Fruit fly (Drosophila melanogaster) Kc167 (cell line): ENCODE results near the gene Rcd2.

ENCODE experiments used
- Myc ChIP-seq: fragments of >200 bp; optimal IDR thresholded peaks from 2 replicates; lab custom pipeline; 2017; ENCODE audit warnings: missing external identifiers
- Sin3A ChIP-seq: fragments of >200 bp; optimal IDR thresholded peaks from 2 replicates; lab custom pipeline; 2018; ENCODE audit warnings: missing external identifiers
- h ChIP-seq: fragments of >200 bp; optimal IDR thresholded peaks from 3 replicates; lab custom pipeline; 2018; ENCODE audit warnings: missing external identifiers
- insv ChIP-seq: fragments of >200 bp; optimal IDR thresholded peaks from 3 replicates; lab custom pipeline; 2018; ENCODE audit warnings: missing external identifiers
- psq ChIP-seq: fragments of >200 bp; optimal IDR thresholded peaks from 2 replicates; lab custom pipeline; 2017; ENCODE audit warnings: missing external identifiers
- ttk ChIP-seq: sonication (Bioruptor generic); optimal IDR thresholded peaks from 2 replicates; lab custom pipeline; 2017; ENCODE audit warnings: missing external identifiers

Rcd2 gene

DNA sequence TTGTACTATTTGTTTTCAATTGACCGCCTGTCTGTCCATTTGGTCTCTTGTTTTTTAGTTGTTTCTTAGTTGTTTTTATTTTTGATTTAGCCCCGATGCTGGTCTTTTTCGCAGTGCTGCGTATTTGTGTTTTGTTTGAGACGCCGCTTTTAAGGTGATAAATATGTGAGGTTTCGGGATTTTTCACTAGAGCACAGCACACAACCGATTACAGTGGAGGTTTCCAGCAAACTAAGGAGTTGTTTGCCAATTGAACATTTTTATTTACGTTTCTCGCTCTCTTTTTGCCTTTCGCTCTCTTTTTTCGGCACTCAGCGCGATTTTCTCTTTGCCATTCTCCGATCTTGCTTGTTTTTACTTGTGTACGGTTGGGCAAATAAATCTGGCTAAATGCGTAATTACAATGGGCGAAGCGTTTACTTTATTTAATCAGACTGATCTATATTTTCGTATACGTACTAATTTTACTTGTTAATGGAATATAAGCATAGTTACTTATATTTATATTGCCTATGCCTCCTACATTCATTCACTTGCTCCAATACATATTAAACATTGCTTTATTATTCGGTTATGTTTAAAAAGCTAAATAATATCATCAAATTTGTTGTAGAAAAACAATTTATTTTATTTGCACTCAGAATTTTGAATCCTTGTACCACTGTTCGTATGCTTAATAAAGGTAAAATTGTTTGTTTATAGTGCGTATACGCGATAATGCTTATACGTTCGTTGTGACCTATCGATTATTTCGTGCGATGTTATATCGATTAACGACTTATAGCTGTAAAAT is at the start of gene Rcd2:
Gene Rcd2 (minus strand): TSS at position 236 of the 793 bp plus-strand sequence.
- TF ChIP-seq Myc (lab: Kevin White, UChicago): no peak
- TF ChIP-seq psq (lab: Kevin White, UChicago): no peak

DNA sequence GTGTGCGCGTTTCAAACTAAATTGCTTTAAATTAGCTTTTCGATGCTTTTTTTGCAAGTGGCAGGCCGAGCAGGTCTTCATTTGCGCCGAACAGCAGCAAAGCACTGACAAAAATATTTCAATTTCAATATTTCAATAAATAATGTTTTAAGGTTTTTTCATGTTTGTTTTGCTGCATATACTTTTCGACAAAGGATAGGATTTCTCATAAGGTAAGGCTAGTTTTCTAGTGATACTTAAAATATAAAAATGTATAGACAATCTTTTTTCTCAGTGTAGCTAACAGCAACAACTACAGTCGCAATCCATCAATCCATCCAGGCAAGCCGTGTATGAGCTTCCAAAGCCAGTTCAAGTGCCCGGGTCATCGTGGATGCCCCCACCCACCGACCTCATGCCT is 48.3 kb upstream of the Rcd2 start:
- TF ChIP-seq Sin3A (lab: Kevin White, UChicago): no peak
- no peak for TF ChIP-seq h
- TF ChIP-seq insv (lab: Kevin White, UChicago): no peak
- no peak for TF ChIP-seq psq (lab: Kevin White, UChicago)
- TF ChIP-seq ttk: no peak
- TF ChIP-seq Myc (lab: Kevin White, UChicago): no peak

DNA sequence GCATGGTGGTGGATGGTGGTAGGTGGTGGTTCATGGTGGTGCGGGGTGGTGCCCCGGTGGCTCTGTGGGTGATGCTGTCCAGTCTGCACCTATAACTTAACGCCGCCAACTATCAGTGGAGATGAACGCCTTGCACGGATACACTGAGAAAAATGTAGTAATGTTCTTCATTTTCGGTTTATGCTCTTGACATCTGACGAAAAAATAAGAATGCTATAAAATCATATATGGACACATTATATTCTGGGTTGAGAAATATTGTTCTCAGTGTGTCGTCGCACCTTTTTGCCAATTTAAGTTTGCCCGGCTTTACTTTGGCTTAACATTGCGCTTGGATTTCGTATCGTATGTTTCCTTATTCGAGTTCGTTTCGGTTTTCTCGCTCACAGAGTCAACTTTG is 45.8 kb upstream of the Rcd2 start:
- no peak for TF ChIP-seq ttk

DNA sequence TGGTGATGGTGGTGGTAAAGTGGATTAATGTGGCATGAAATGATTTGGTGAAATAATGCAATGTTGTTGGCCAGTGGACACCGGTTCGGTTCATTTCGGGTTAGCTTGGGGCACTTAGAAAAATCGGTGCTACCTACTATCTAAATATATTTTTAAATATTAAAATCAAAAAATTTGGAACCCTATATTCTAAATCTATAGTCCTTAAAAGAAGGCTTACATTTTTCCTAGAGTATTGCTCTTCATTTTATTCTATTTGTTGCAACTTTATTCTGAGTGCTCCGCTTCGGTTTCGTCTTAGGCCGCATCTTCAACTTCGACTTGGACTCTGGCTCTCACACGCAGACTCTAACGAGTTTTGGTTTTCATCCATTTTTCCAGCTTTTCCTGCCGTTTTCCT is 43.7 kb upstream of the Rcd2 start:
- TF ChIP-seq insv (lab: Kevin White, UChicago) (no peak), h (no peak), psq (lab: Kevin White, UChicago) (no peak), Myc (lab: Kevin White, UChicago) (no peak), Sin3A (lab: Kevin White, UChicago) (no peak), ttk (no peak)

DNA sequence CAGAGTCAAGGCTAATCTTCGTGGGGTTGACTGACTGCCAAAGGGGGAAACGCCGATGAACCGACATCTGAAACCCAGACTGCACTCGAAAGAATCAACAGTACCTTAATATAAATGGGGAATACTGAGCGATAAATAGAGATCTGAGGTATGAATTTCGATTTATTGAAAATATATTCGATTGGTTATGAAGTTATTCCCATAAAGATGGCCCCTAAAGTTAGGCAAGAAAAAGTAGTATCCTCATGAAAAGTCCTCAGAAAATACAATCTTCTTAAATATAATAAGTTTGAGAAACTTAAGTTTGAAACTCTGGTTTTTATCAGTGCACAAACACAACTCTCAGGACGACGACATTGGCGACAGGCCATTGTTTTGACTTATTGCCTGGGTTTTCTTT is 42.1 kb upstream of the Rcd2 start:
- TF ChIP-seq Sin3A (lab: Kevin White, UChicago) (no peak), insv (lab: Kevin White, UChicago) (no peak), Myc (lab: Kevin White, UChicago) (no peak)

DNA sequence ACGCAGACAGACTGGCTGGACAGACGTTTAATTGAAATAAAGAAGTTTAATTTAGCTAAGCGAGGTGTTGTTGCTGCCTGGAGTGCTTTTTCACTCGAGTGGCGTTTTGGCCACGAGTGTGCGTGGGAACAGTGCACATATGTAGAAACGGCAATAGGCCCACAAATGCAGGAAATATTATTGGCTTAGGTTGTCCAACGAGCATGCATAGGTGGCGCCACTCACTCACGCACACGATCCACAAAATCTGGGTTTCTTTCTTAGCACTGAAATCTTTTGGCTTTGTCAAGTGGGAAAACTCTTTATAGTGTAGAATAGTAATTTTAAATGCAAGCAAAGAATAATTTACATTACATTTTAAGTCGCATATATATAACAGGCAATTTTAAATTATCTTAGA is 40.4 kb upstream of the Rcd2 start:
- no peak for TF ChIP-seq ttk

DNA sequence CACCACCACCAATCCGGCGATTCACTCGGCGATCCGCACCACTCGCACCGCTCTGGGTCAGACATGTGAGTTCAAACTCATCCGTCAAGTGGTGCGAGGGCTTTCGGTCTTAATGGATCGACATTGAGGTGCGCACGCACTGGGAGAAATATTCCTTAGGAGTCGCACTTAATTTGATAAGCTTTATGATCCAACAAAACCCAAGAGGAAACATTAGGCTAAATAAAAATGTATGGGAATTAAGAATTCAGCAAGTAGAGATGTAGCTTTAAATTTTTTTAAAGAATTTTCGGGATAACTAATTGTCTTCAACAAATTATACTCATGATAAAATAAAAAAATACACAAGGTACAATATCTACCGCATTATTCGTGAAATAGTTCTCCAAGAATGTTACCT is 36.3 kb upstream of the Rcd2 start:
- TF ChIP-seq Myc (lab: Kevin White, UChicago): no peak
- TF ChIP-seq ttk: no peak
- TF ChIP-seq h: no peak
- no peak for TF ChIP-seq Sin3A (lab: Kevin White, UChicago)
- no peak for TF ChIP-seq psq (lab: Kevin White, UChicago)
- TF ChIP-seq insv (lab: Kevin White, UChicago): no peak

DNA sequence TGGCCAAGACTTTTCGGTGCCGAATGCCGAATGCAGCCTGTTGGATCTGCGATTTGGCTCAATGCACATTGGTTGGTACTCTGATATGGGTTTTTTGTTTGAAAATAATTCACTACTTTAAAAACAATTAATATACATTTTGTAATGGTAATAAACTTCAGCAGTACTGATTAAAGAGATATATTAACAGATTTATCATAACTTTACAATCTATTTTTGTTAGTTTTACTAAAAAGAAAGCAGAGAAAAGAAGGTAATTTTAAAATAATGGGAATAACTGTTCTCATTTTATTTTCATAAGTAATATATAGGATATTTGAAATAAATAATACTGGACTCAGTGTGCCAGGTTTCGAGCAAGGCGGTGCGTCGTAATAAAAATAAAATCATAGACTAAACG is 29.9 kb upstream of the Rcd2 start:
- TF ChIP-seq Myc (lab: Kevin White, UChicago) (no peak), psq (lab: Kevin White, UChicago) (no peak), Sin3A (lab: Kevin White, UChicago) (no peak), h (no peak), insv (lab: Kevin White, UChicago) (no peak), ttk (no peak)

DNA sequence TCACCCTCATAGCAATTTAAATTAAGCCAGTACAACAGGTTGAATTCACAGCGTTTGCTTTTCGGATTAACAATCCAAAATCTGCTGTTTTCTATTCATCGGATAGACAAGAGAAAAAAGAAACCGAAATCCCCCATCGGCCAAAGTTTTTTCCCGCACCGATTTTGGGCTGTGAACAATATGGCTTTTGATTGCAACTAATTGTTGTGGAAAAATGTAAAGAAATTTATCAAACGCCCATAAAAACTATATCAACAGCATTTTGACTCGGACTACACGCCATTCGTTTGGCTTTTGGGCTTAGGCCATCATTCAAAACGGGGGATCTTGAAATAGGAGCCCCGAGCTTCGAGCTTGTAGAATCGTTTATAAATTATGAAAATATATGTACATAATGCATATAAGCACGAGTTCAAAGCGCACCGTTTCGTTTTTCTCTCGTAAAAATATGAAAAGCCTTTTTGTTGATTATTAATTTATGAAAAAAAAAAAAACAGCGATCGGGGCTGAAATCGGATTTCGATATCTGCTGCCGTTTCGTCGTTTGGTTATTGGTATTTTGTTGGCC is 25.4 kb upstream of the Rcd2 start:
- TF ChIP-seq insv (lab: Kevin White, UChicago): no peak
- TF ChIP-seq ttk: no peak
- TF ChIP-seq psq (lab: Kevin White, UChicago): no peak
- TF ChIP-seq Myc (lab: Kevin White, UChicago): no peak
- no peak for TF ChIP-seq h
- no peak for TF ChIP-seq Sin3A (lab: Kevin White, UChicago)

DNA sequence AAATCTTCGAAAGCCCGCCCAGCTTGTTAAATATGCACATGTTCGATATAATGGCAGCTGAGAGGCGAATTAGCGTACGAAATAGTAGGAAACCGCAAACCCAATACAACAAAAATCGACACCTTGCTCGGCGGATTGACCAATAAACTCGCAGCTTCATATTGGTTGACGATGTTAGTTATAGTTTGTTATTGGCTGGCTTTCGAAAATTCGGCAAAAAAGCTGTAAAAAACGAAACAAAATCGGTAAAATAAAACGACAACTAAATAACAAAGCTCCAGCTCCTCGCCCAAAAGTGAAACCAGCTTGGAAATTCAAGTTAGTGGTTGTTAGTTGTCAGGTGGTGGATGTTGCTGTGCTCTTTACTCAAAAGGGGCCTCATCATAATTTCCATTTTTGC is 23.6 kb upstream of the Rcd2 start:
- no peak for TF ChIP-seq h
- TF ChIP-seq ttk: no peak
- no peak for TF ChIP-seq psq (lab: Kevin White, UChicago)
- TF ChIP-seq Sin3A (lab: Kevin White, UChicago): no peak
- TF ChIP-seq insv (lab: Kevin White, UChicago): no peak
- no peak for TF ChIP-seq Myc (lab: Kevin White, UChicago)

DNA sequence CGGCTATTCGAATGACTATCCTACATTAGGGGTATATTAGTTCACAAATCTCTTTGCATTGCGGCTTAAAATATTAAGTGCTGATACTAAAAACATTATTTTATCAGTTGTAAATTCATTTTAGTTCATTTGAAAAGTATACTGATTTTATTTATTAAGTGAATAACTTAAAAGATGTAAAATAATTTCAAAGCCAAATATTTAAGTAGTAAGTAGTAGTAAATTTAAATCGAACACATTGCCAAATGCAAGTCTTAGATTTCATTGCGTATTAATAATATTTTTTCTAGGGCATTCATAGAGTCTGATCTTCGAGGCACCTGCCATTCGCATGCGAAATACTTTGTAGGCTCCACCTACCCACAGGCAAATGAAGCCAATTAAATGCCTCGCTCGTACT is 22.4 kb upstream of the Rcd2 start:
- TF ChIP-seq psq (lab: Kevin White, UChicago) (no peak), Sin3A (lab: Kevin White, UChicago) (no peak), Myc (lab: Kevin White, UChicago) (no peak), ttk (no peak), h (no peak), insv (lab: Kevin White, UChicago) (no peak)

DNA sequence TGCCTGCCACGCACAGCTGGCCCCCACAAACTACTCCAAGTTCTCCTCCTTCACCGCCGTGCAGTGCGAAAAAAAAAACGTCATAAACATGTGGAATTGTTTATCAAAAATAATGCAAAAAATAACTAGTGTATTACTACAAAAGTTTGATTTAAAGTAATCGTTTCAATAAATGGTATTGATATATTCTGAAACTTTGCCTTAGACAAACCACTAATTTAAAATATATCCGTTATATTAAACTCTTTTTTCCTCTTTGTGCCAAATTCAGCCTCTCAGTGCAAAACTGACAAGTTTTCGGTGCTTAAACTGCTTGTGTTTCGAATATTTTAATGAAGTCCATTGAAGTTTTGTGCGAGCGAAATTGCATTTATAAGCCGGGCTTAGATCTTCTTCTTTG is 16.8 kb upstream of the Rcd2 start:
- TF ChIP-seq Myc (lab: Kevin White, UChicago) (no peak), h (no peak), psq (lab: Kevin White, UChicago) (no peak), ttk (no peak), insv (lab: Kevin White, UChicago) (no peak), Sin3A (lab: Kevin White, UChicago) (no peak)

DNA sequence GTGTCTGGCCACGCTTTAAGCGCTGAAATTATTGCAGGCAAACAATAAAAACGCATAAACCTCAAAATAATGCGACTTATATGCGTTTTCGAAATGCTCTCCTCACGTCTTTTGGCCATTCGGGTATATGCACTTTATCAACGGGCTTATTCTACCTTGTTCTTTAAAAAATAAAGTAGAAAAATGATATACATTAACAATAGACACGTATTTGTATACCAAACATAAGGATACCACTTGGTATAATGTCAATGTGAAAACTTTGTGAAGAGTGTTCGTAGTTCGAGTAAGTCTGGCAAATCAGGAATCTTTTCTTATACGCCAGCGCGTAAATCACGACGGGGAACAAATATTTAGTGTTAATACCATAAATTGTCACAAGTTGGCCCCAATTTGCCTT is 16.2 kb upstream of the Rcd2 start:
- TF ChIP-seq Myc (lab: Kevin White, UChicago): no peak
- no peak for TF ChIP-seq ttk
- TF ChIP-seq h: no peak
- TF ChIP-seq insv (lab: Kevin White, UChicago): no peak
- TF ChIP-seq Sin3A (lab: Kevin White, UChicago): no peak
- no peak for TF ChIP-seq psq (lab: Kevin White, UChicago)
